Fruit fly (Drosophila melanogaster) whole organism, wandering third instar larva: ENCODE data around the gene mab-21.

Experiments used
- Abd-B ChIP-seq: fragments of >200 bp; optimal IDR thresholded peaks from 2 replicates; lab custom pipeline; 2017; ENCODE audit warnings: missing biosample characterization, missing genetic modification characterization
- CG32264 ChIP-seq: fragments of 200-800 bp; sonication (Bioruptor generic); optimal IDR thresholded peaks from 2 replicates; lab custom pipeline; 2016; ENCODE audit warnings: missing biosample characterization, missing genetic modification characterization
- CG9705 ChIP-seq: fragments of 200-800 bp; sonication (Bioruptor generic); optimal IDR thresholded peaks from 2 replicates; lab custom pipeline; 2018; ENCODE audit warnings: missing biosample characterization, mild to moderate bottlenecking, missing genetic modification characterization
- Dfd ChIP-seq: fragments of >200 bp; optimal IDR thresholded peaks from 2 replicates; lab custom pipeline; 2017; ENCODE audit warnings: missing biosample characterization, missing genetic modification characterization
- Dif ChIP-seq: fragments of 200-275, 200-300 bp; sonication (Bioruptor generic); optimal IDR thresholded peaks from 2 replicates; lab custom pipeline; 2018; ENCODE audit warnings: missing biosample characterization, missing genetic modification characterization; ENCODE audit not compliant: partially characterized antibody
- GATAd ChIP-seq: sonication (Bioruptor generic); optimal IDR thresholded peaks from 2 replicates; lab custom pipeline; 2016; ENCODE audit warnings: missing biosample characterization, missing genetic modification characterization
- HLH106 ChIP-seq: fragments of 200-800 bp; optimal IDR thresholded peaks from 3 replicates; lab custom pipeline; 2019; ENCODE audit warnings: missing biosample characterization, mild to moderate bottlenecking, missing genetic modification characterization, moderate library complexity
- Hnf4 ChIP-seq: fragments of 200-800 bp; sonication (Bioruptor generic); optimal IDR thresholded peaks from 2 replicates; lab custom pipeline; 2016; ENCODE audit warnings: missing biosample characterization, mild to moderate bottlenecking, missing genetic modification characterization
- Hr78 ChIP-seq: fragments of >200 bp; optimal IDR thresholded peaks from 2 replicates; lab custom pipeline; 2017; ENCODE audit warnings: missing biosample characterization, missing genetic modification characterization
- Hr83 ChIP-seq: fragments of 200-300 bp; sonication (Bioruptor generic); optimal IDR thresholded peaks from 2 replicates; lab custom pipeline; 2016; ENCODE audit warnings: missing biosample characterization, mild to moderate bottlenecking, missing genetic modification characterization, moderate library complexity; ENCODE audit not compliant: poor library complexity, severe bottlenecking
- Jra ChIP-seq: sonication (Bioruptor generic); optimal IDR thresholded peaks from 2 replicates; lab custom pipeline; 2016; ENCODE audit warnings: missing biosample characterization, missing genetic modification characterization
- Mio ChIP-seq: sonication (Bioruptor generic); optimal IDR thresholded peaks from 2 replicates; lab custom pipeline; 2016; ENCODE audit warnings: missing biosample characterization, missing genetic modification characterization
- Myc ChIP-seq: fragments of >200 bp; optimal IDR thresholded peaks from 2 replicates; lab custom pipeline; 2017
- N ChIP-seq: fragments of >200 bp; optimal IDR thresholded peaks from 2 replicates; lab custom pipeline; 2018; ENCODE audit warnings: missing biosample characterization, missing external identifiers, missing genetic modification characterization
- OdsH ChIP-seq: fragments of 200-800 bp; sonication (Bioruptor generic); optimal IDR thresholded peaks from 2 replicates; lab custom pipeline; 2016; ENCODE audit warnings: missing biosample characterization, mild to moderate bottlenecking, missing genetic modification characterization
- Rel ChIP-seq, 2 experiments: fragments of 200-800 bp; sonication (Bioruptor generic) in 1 of 2; optimal IDR thresholded peaks; 2 replicates in 1 of 2; 3 replicates in 1 of 2; lab custom pipeline; 2016 to 2019; ENCODE audit warnings: mild to moderate bottlenecking in 2 of 2, missing biosample characterization in 2 of 2, missing genetic modification characterization in 2 of 2, moderate library complexity in 1 of 2
- Sp1 ChIP-seq: fragments of 200-800 bp; sonication (Bioruptor generic); optimal IDR thresholded peaks from 3 replicates; lab custom pipeline; 2019; ENCODE audit warnings: missing biosample characterization, mild to moderate bottlenecking, missing genetic modification characterization, moderate library complexity
- Vsx2 ChIP-seq: fragments of 200-300, 225-300 bp; sonication (Bioruptor generic); optimal IDR thresholded peaks from 2 replicates; lab custom pipeline; 2018; ENCODE audit warnings: missing biosample characterization, missing genetic modification characterization; ENCODE audit not compliant: partially characterized antibody
- br ChIP-seq: fragments of 200-800 bp; sonication (Bioruptor generic); optimal IDR thresholded peaks from 2 replicates; lab custom pipeline; 2016; ENCODE audit warnings: missing biosample characterization, missing genetic modification characterization
- brk ChIP-seq: fragments of 200-800 bp; sonication (Bioruptor generic); optimal IDR thresholded peaks from 2 replicates; lab custom pipeline; 2016; ENCODE audit warnings: missing biosample characterization, mild to moderate bottlenecking, missing genetic modification characterization
- dl ChIP-seq, 2 experiments: fragments of 175-275, 200-275 bp in 1 of 2; fragments of 200-275 bp in 1 of 2; sonication (Bioruptor generic); optimal IDR thresholded peaks; lab custom pipeline; 2018; ENCODE audit warnings: mild to moderate bottlenecking in 2 of 2, missing biosample characterization in 2 of 2, missing genetic modification characterization in 2 of 2, moderate library complexity in 2 of 2; ENCODE audit not compliant: partially characterized antibody in 2 of 2, insufficient read depth in 1 of 2
- dmrt93B ChIP-seq: fragments of 200-800 bp; sonication (Bioruptor generic); optimal IDR thresholded peaks from 2 replicates; lab custom pipeline; 2018; ENCODE audit warnings: missing biosample characterization, mild to moderate bottlenecking, missing genetic modification characterization
- dsf ChIP-seq: sonication (Bioruptor generic); optimal IDR thresholded peaks from 2 replicates; lab custom pipeline; 2016; ENCODE audit warnings: missing biosample characterization, missing genetic modification characterization, borderline replicate concordance
- ey ChIP-seq: fragments of 200-800 bp; sonication (Bioruptor generic); optimal IDR thresholded peaks from 2 replicates; lab custom pipeline; 2016; ENCODE audit warnings: missing biosample characterization, missing genetic modification characterization
- foxo ChIP-seq, 2 experiments: fragments of 200-800 bp; sonication (Bioruptor generic); optimal IDR thresholded peaks; 2 replicates in 1 of 2; 3 replicates in 1 of 2; lab custom pipeline; 2016 to 2017; ENCODE audit warnings: missing biosample characterization in 2 of 2, missing genetic modification characterization in 2 of 2
- fru ChIP-seq: fragments of 200-800 bp; sonication (Bioruptor generic); optimal IDR thresholded peaks from 3 replicates; lab custom pipeline; 2016; ENCODE audit warnings: missing biosample characterization, mild to moderate bottlenecking, missing genetic modification characterization
- h ChIP-seq: fragments of 200-800 bp; sonication (Bioruptor generic); optimal IDR thresholded peaks from 3 replicates; lab custom pipeline; 2016; ENCODE audit warnings: missing biosample characterization, mild to moderate bottlenecking, missing genetic modification characterization
- jim ChIP-seq: fragments of 175-275, 200-325 bp; sonication (Bioruptor generic); optimal IDR thresholded peaks from 2 replicates; lab custom pipeline; 2016; ENCODE audit warnings: missing biosample characterization, mild to moderate bottlenecking, missing genetic modification characterization
- lola ChIP-seq: fragments of >200 bp; optimal IDR thresholded peaks from 2 replicates; lab custom pipeline; 2017; ENCODE audit warnings: missing biosample characterization, missing genetic modification characterization
- psq ChIP-seq: fragments of 200-800 bp; sonication (Bioruptor generic); optimal IDR thresholded peaks from 3 replicates; lab custom pipeline; 2017; ENCODE audit warnings: missing biosample characterization, mild to moderate bottlenecking, missing genetic modification characterization, moderate library complexity
- rgr ChIP-seq: fragments of 200-800 bp; sonication (Bioruptor generic); optimal IDR thresholded peaks from 3 replicates; lab custom pipeline; 2016; ENCODE audit warnings: missing biosample characterization, mild to moderate bottlenecking, missing genetic modification characterization
- sage ChIP-seq: fragments of 200-800 bp; sonication (Bioruptor generic); optimal IDR thresholded peaks from 2 replicates; lab custom pipeline; 2016; ENCODE audit warnings: missing biosample characterization, mild to moderate bottlenecking, missing genetic modification characterization
- sv ChIP-seq: fragments of 200-800 bp; sonication (Bioruptor generic); optimal IDR thresholded peaks from 3 replicates; lab custom pipeline; 2016; ENCODE audit warnings: missing biosample characterization, missing genetic modification characterization
- tai ChIP-seq: sonication (Bioruptor generic); optimal IDR thresholded peaks from 2 replicates; lab custom pipeline; 2016; ENCODE audit warnings: missing biosample characterization, missing genetic modification characterization
- usp ChIP-seq: fragments of >200 bp; optimal IDR thresholded peaks from 2 replicates; lab custom pipeline; 2017; ENCODE audit warnings: missing biosample characterization, missing genetic modification characterization
- woc ChIP-seq: sonication (Bioruptor generic); optimal IDR thresholded peaks from 2 replicates; lab custom pipeline; 2016; ENCODE audit warnings: missing biosample characterization, mild to moderate bottlenecking, missing genetic modification characterization

mab-21 gene

dm6 chrX:5988088-5988987 lies 24.6 kb downstream of the mab-21 start, which contains the start of gene CG5966:
Gene CG5966, plus strand, starts transcription at chrX:5988791.
- TF ChIP-seq woc (GFP tag; lab: Kevin White, UChicago) (peak; percentile 20), h (GFP tag; lab: Kevin White, UChicago) (peak; percentile 35), Myc (lab: Kevin White, UChicago) (peak; percentile 70), Hnf4 (GFP tag; lab: Kevin White, UChicago) (peak; percentile 57), foxo (GFP tag; optimal IDR thresholded peaks at IDR 0.05; lab: Kevin White, UChicago) (no peak), rgr (GFP tag; lab: Kevin White, UChicago) (no peak)

- TF ChIP-seq ey (GFP tag; lab: Kevin White, UChicago) (no peak), foxo (GFP tag; optimal IDR thresholded peaks at IDR 0.05; lab: Kevin White, UChicago) (no peak)
Measured at dm6 chrX:5987362-5987761, 25.6 kb downstream of the mab-21 start.

dm6 chrX:5983390-5983789 lies 29.6 kb downstream of the mab-21 start:
- no peak for TF ChIP-seq Myc (lab: Kevin White, UChicago)
- TF ChIP-seq br (GFP tag; lab: Kevin White, UChicago), result no peak
- no peak for TF ChIP-seq CG9705 (GFP tag; lab: Kevin White, UChicago)
- TF ChIP-seq Jra (GFP tag; lab: Kevin White, UChicago), result no peak
- no peak for TF ChIP-seq psq (GFP tag; lab: Kevin White, UChicago)
- TF ChIP-seq N, result no peak
- TF ChIP-seq Mio (GFP tag; lab: Kevin White, UChicago), result no peak
- no peak for TF ChIP-seq h (GFP tag; lab: Kevin White, UChicago)
- TF ChIP-seq ey (GFP tag; lab: Kevin White, UChicago), result no peak
- TF ChIP-seq foxo (GFP tag; optimal IDR thresholded peaks at IDR 0.05; lab: Kevin White, UChicago), result no peak
- TF ChIP-seq HLH106 (tag; lab: Kevin White, UChicago), result no peak
- TF ChIP-seq sage, result no peak

dm6 chrX:5981410-5981809 lies 31.6 kb downstream of the mab-21 start:
- TF ChIP-seq Hr78 (GFP tag; lab: Kevin White, UChicago) (no peak), sage (no peak), fru (GFP tag; lab: Kevin White, UChicago) (no peak)
- TF ChIP-seq, all 38 proteins: peak for 0

dm6 chrX:5980883-5981282 lies 32.1 kb downstream of the mab-21 start:
- peak; percentile 68 for TF ChIP-seq CG32264 (GFP tag; lab: Kevin White, UChicago)
- TF ChIP-seq dl (GFP tag; optimal IDR thresholded peaks at IDR 0.05; lab: Kevin White, UChicago; ENCODE audit: insufficient read depth in 1 of 2, partially characterized antibody in 2 of 2), result no peak
- no peak for TF ChIP-seq Hr83 (GFP tag; lab: Kevin White, UChicago)
- TF ChIP-seq Hnf4 (GFP tag; lab: Kevin White, UChicago), result peak; percentile 96
- TF ChIP-seq jim (GFP tag; lab: Kevin White, UChicago), result no peak
- no peak for TF ChIP-seq N
- peak; percentile 91 for TF ChIP-seq fru (GFP tag; lab: Kevin White, UChicago)
- peak; percentile 92 for TF ChIP-seq ey (GFP tag; lab: Kevin White, UChicago)
- TF ChIP-seq h (GFP tag; lab: Kevin White, UChicago), result peak; percentile 94
- TF ChIP-seq sv (GFP tag; lab: Kevin White, UChicago), result peak; percentile 2
- no peak for TF ChIP-seq Dfd (GFP tag; lab: Kevin White, UChicago)
- TF ChIP-seq Hr78 (GFP tag; lab: Kevin White, UChicago), result no peak
- no peak for TF ChIP-seq Vsx2
- no peak for TF ChIP-seq Abd-B (GFP tag; lab: Kevin White, UChicago)
- no peak for TF ChIP-seq usp (GFP tag; lab: Kevin White, UChicago)
- peak; percentile 60 for TF ChIP-seq CG9705 (GFP tag; lab: Kevin White, UChicago)
- peak; percentile 89 for TF ChIP-seq Sp1
- peak; percentile 66 for TF ChIP-seq woc (GFP tag; lab: Kevin White, UChicago)
- peak in 1 of 2 experiments; percentile 94 for TF ChIP-seq foxo (GFP tag; optimal IDR thresholded peaks at IDR 0.05; lab: Kevin White, UChicago)
- peak; percentile 68 for TF ChIP-seq Mio (GFP tag; lab: Kevin White, UChicago)
- peak; percentile 89 for TF ChIP-seq br (GFP tag; lab: Kevin White, UChicago)
- TF ChIP-seq Myc (lab: Kevin White, UChicago), result no peak
- TF ChIP-seq rgr (GFP tag; lab: Kevin White, UChicago), result peak; percentile 92
- peak; percentile 90 for TF ChIP-seq OdsH (GFP tag; lab: Kevin White, UChicago)
- peak; percentile 61 for TF ChIP-seq sage
- TF ChIP-seq psq (GFP tag; lab: Kevin White, UChicago), result peak; percentile 83
- TF ChIP-seq lola (GFP tag; lab: Kevin White, UChicago), result no peak
- TF ChIP-seq brk (GFP tag; lab: Kevin White, UChicago), result peak; percentile 75
- TF ChIP-seq Dif (GFP tag; lab: Kevin White, UChicago), result no peak
- TF ChIP-seq dmrt93B, result peak; percentile 90
- no peak for TF ChIP-seq tai (GFP tag; lab: Kevin White, UChicago)
- no peak for TF ChIP-seq dsf (GFP tag; lab: Kevin White, UChicago)
- peak; percentile 91 for TF ChIP-seq HLH106 (tag; lab: Kevin White, UChicago)
- TF ChIP-seq Rel (GFP tag; optimal IDR thresholded peaks at IDR 0.05; lab: Kevin White, UChicago), result peak; percentile 73
- TF ChIP-seq Rel (tag; optimal IDR thresholded peaks at IDR 0.05; lab: Kevin White, UChicago), result peak; percentile 71
- peak; percentile 66 for TF ChIP-seq GATAd (GFP tag; lab: Kevin White, UChicago)
